Fruit fly (Drosophila melanogaster) whole organism, embryonic: ENCODE measurements around the gene CG32036.

Source experiments
- Abd-B ChIP-seq: fragments of 200-800 bp; sonication (Bioruptor generic); optimal IDR thresholded peaks from 2 replicates; lab custom pipeline; 2018; ENCODE audit warnings: missing biosample characterization, mild to moderate bottlenecking, missing genetic modification characterization, moderate library complexity
- Asciz ChIP-seq: fragments of 200-800 bp; sonication (Bioruptor generic); optimal IDR thresholded peaks from 2 replicates; lab custom pipeline; 2017; ENCODE audit warnings: missing biosample characterization, mild to moderate bottlenecking, missing genetic modification characterization, missing genetic modification reagents
- Awh ChIP-seq: fragments of 200-800 bp; sonication (Bioruptor generic); IDR thresholded peaks from 2 replicates; pipeline ENCODE4, ENCODE4 v1.3.6; 2022; ENCODE audit warnings: missing biosample characterization, missing genetic modification characterization
- B-H1 ChIP-seq: fragments of 200-800 bp; sonication (Bioruptor generic); IDR thresholded peaks from 3 replicates; pipeline ENCODE4 v1.3.6; 2022; ENCODE audit warnings: missing biosample characterization, missing genetic modification characterization
- BtbVII ChIP-seq: fragments of 200-800 bp; sonication (Bioruptor generic); optimal IDR thresholded peaks from 3 replicates; lab custom pipeline; 2017; ENCODE audit warnings: missing biosample characterization, mild to moderate bottlenecking, missing genetic modification characterization
- CG11456 ChIP-seq: fragments of 200-800 bp; sonication (Bioruptor generic); IDR thresholded peaks from 3 replicates; pipeline ENCODE4 v1.3.6; 2022; ENCODE audit warnings: missing biosample characterization, missing genetic modification characterization
- CG14014 ChIP-seq: fragments of 200-800 bp; sonication (Bioruptor generic); IDR thresholded peaks from 2 replicates; pipeline ENCODE4 v1.3.6; 2022; ENCODE audit warnings: missing biosample characterization, missing genetic modification characterization
- CG14965 ChIP-seq: fragments of 200-800 bp; sonication (Bioruptor generic); optimal IDR thresholded peaks from 2 replicates; lab custom pipeline; 2016; ENCODE audit warnings: missing biosample characterization, missing genetic modification characterization, borderline replicate concordance
- CG17186 ChIP-seq: fragments of 200-800 bp; sonication (Bioruptor generic); optimal IDR thresholded peaks from 3 replicates; lab custom pipeline; 2017; ENCODE audit warnings: missing biosample characterization, missing genetic modification reagents, missing genetic modification characterization
- CG17612 ChIP-seq: fragments of 200-800 bp; sonication (Bioruptor generic); IDR thresholded peaks from 2 replicates; pipeline ENCODE4 v1.3.6; 2022; ENCODE audit warnings: missing biosample characterization, missing genetic modification characterization
- CG1832 ChIP-seq: fragments of 200-800 bp; sonication (Bioruptor generic); optimal IDR thresholded peaks from 2 replicates; lab custom pipeline; 2017; ENCODE audit warnings: missing biosample characterization, mild to moderate bottlenecking, missing genetic modification characterization, inconsistent platforms
- CG18476 ChIP-seq: fragments of 200-800 bp; sonication (Bioruptor generic); optimal IDR thresholded peaks from 2 replicates; lab custom pipeline; 2016; ENCODE audit warnings: missing biosample characterization, mild to moderate bottlenecking, missing genetic modification characterization
- CG18764 ChIP-seq: fragments of 200-800 bp; sonication (Bioruptor generic); optimal IDR thresholded peaks from 3 replicates; lab custom pipeline; 2016; ENCODE audit warnings: missing biosample characterization, missing genetic modification characterization
- CG2678 ChIP-seq: fragments of 200-800 bp; sonication (Bioruptor generic); optimal IDR thresholded peaks from 3 replicates; lab custom pipeline; 2019; ENCODE audit warnings: missing biosample characterization, mild to moderate bottlenecking, missing genetic modification characterization, moderate library complexity
- CG3163 ChIP-seq: fragments of 200-800 bp; sonication (Bioruptor generic); optimal IDR thresholded peaks from 3 replicates; lab custom pipeline; 2016; ENCODE audit warnings: missing biosample characterization, missing genetic modification characterization
- CG3281 ChIP-seq: fragments of 200-800 bp; sonication (Bioruptor generic); optimal IDR thresholded peaks from 3 replicates; lab custom pipeline; 2017; ENCODE audit warnings: missing biosample characterization, mild to moderate bottlenecking, missing genetic modification characterization
- CG3726 ChIP-seq: fragments of 200-800 bp; sonication (Bioruptor generic); IDR thresholded peaks from 3 replicates; pipeline ENCODE4, ENCODE4 v1.3.6; 2022; ENCODE audit warnings: missing biosample characterization, missing genetic modification characterization
- CG4360 ChIP-seq: fragments of 200-800 bp; sonication (Bioruptor generic); IDR thresholded peaks from 2 replicates; pipeline ENCODE4 v1.3.6; 2022; ENCODE audit warnings: missing biosample characterization, missing genetic modification characterization
- CG7357 ChIP-seq: fragments of 200-800 bp; sonication (Bioruptor generic); IDR thresholded peaks from 3 replicates; pipeline ENCODE4 v1.3.6; 2022; ENCODE audit warnings: missing biosample characterization, missing genetic modification characterization
- CG9876 ChIP-seq: fragments of 200-800 bp; sonication (Bioruptor generic); optimal IDR thresholded peaks from 2 replicates; lab custom pipeline; 2016; ENCODE audit warnings: missing biosample characterization, missing genetic modification characterization
- CG9932 ChIP-seq: fragments of 200-800 bp; sonication (Bioruptor generic); IDR thresholded peaks from 2 replicates; pipeline ENCODE4 v1.3.6; 2022; ENCODE audit warnings: missing biosample characterization, missing genetic modification characterization
- CHES-1-like ChIP-seq: fragments of 200-800 bp; sonication (Bioruptor generic); optimal IDR thresholded peaks from 2 replicates; lab custom pipeline; 2016; ENCODE audit warnings: missing biosample characterization, missing genetic modification characterization
- CTCF ChIP-seq: fragments of 200-800 bp; sonication (Bioruptor generic); optimal IDR thresholded peaks from 2 replicates; lab custom pipeline; 2017; ENCODE audit warnings: missing biosample characterization, mild to moderate bottlenecking, missing genetic modification characterization, moderate library complexity
- Dbx ChIP-seq: fragments of 200-800 bp; sonication (Bioruptor generic); IDR thresholded peaks from 3 replicates; pipeline ENCODE4 v1.3.6; 2022; ENCODE audit warnings: missing biosample characterization, missing genetic modification characterization
- Dek ChIP-seq: fragments of 200-800 bp; sonication (Bioruptor generic); optimal IDR thresholded peaks from 3 replicates; lab custom pipeline; 2019; ENCODE audit warnings: missing biosample characterization, mild to moderate bottlenecking, missing genetic modification characterization, moderate library complexity
- Doc2 ChIP-seq: fragments of 200-800 bp; sonication (Bioruptor generic); IDR thresholded peaks from 2 replicates; pipeline ENCODE4 v1.3.6; 2022; ENCODE audit warnings: missing biosample characterization, missing genetic modification characterization
- H2.0 ChIP-seq: fragments of 200-800 bp; sonication (Bioruptor generic); IDR thresholded peaks from 2 replicates; pipeline ENCODE4 v1.3.6; 2022; ENCODE audit warnings: missing biosample characterization, missing genetic modification characterization
- Hey ChIP-seq: fragments of 200-800 bp; sonication (Bioruptor generic); optimal IDR thresholded peaks from 3 replicates; lab custom pipeline; 2018; ENCODE audit warnings: missing biosample characterization, mild to moderate bottlenecking, missing genetic modification characterization
- Hmx ChIP-seq: fragments of 200-800 bp; sonication (Bioruptor generic); optimal IDR thresholded peaks from 2 replicates; lab custom pipeline; 2016; ENCODE audit warnings: missing biosample characterization, missing genetic modification characterization
- Hr3 ChIP-seq: fragments of 200-800 bp; sonication (Bioruptor generic); optimal IDR thresholded peaks from 3 replicates; lab custom pipeline; 2016; ENCODE audit warnings: missing biosample characterization, missing genetic modification characterization
- Meics ChIP-seq: fragments of 200-800 bp; sonication (Bioruptor generic); optimal IDR thresholded peaks from 2 replicates; lab custom pipeline; 2017; ENCODE audit warnings: missing biosample characterization, mild to moderate bottlenecking, missing genetic modification characterization
- NC2α ChIP-seq: fragments of 200-800 bp; sonication (Bioruptor generic); optimal IDR thresholded peaks from 2 replicates; lab custom pipeline; 2016; ENCODE audit warnings: missing biosample characterization, missing genetic modification characterization
- PHDP ChIP-seq: fragments of 200-800 bp; sonication (Bioruptor generic); optimal IDR thresholded peaks from 3 replicates; lab custom pipeline; 2018; ENCODE audit warnings: missing biosample characterization, mild to moderate bottlenecking, missing genetic modification characterization, moderate library complexity
- Rfx ChIP-seq: fragments of 200-800 bp; sonication (Bioruptor generic); IDR thresholded peaks from 2 replicates; pipeline ENCODE4 v1.3.6; 2022; ENCODE audit warnings: missing biosample characterization, missing genetic modification characterization
- Usf ChIP-seq: fragments of 200-800 bp; sonication (Bioruptor generic); optimal IDR thresholded peaks from 2 replicates; lab custom pipeline; 2017; ENCODE audit warnings: missing genotype, missing biosample characterization, missing genetic modification characterization
- bcd ChIP-seq: fragments of 200-800 bp; sonication (Bioruptor generic); optimal IDR thresholded peaks from 2 replicates; lab custom pipeline; 2017; ENCODE audit warnings: missing biosample characterization, mild to moderate bottlenecking, missing genetic modification characterization
- corto ChIP-seq: fragments of 200-800 bp; sonication (Bioruptor generic); optimal IDR thresholded peaks from 2 replicates; lab custom pipeline; 2016; ENCODE audit warnings: missing biosample characterization, mild to moderate bottlenecking, missing genetic modification characterization, moderate library complexity
- ems ChIP-seq: fragments of 200-800 bp; sonication (Bioruptor generic); optimal IDR thresholded peaks from 3 replicates; lab custom pipeline; 2016; ENCODE audit warnings: missing biosample characterization, missing genetic modification characterization
- h ChIP-seq: fragments of >200 bp; optimal IDR thresholded peaks from 2 replicates; lab custom pipeline; 2017
- her ChIP-seq: fragments of 200-800 bp; sonication (Bioruptor generic); optimal IDR thresholded peaks from 2 replicates; lab custom pipeline; 2016; ENCODE audit warnings: missing biosample characterization, missing genetic modification characterization
- lbe ChIP-seq: fragments of 200-800 bp; sonication (Bioruptor generic); optimal IDR thresholded peaks from 2 replicates; lab custom pipeline; 2016; ENCODE audit warnings: missing biosample characterization, mild to moderate bottlenecking, missing genetic modification characterization
- odd ChIP-seq: fragments of 200-800 bp; sonication (Bioruptor generic); optimal IDR thresholded peaks from 2 replicates; lab custom pipeline; 2017; ENCODE audit warnings: missing biosample characterization, mild to moderate bottlenecking, missing genetic modification characterization
- otp ChIP-seq: fragments of 200-800 bp; sonication (Bioruptor generic); IDR thresholded peaks from 3 replicates; pipeline ENCODE4, ENCODE4 v1.3.6; 2022; ENCODE audit warnings: missing biosample characterization, missing genetic modification characterization
- pan ChIP-seq, 4 experiments: fragments of >200 bp in 3 of 4; fragments of 200-800 bp in 1 of 4; sonication (Bioruptor generic) in 1 of 4; optimal IDR thresholded peaks in 3 of 4; IDR thresholded peaks in 1 of 4; 2 replicates each; pipeline versions ENCODE4 v1.3.6 to Lab custom; 2017 to 2022; ENCODE audit warnings: missing biosample characterization in 2 of 4, missing genetic modification characterization in 2 of 4, mixed read lengths in 1 of 4
- sens-2 ChIP-seq: fragments of 200-800 bp; sonication (Bioruptor generic); IDR thresholded peaks from 2 replicates; pipeline ENCODE4 v1.3.6; 2022; ENCODE audit warnings: missing biosample characterization, missing genetic modification characterization
- sim ChIP-seq: fragments of 200-800 bp; sonication (Bioruptor generic); IDR thresholded peaks from 2 replicates; pipeline ENCODE4 v1.3.6; 2022; ENCODE audit warnings: missing biosample characterization, missing genetic modification characterization
- sima ChIP-seq: fragments of 200-800 bp; sonication (Bioruptor generic); optimal IDR thresholded peaks from 2 replicates; lab custom pipeline; 2016; ENCODE audit warnings: missing biosample characterization, missing genetic modification characterization
- sqz ChIP-seq: fragments of 200-800 bp; sonication (Bioruptor generic); optimal IDR thresholded peaks from 3 replicates; lab custom pipeline; 2018; ENCODE audit warnings: missing biosample characterization, mild to moderate bottlenecking, missing genetic modification characterization
- stwl ChIP-seq: fragments of 200-800 bp; sonication (Bioruptor generic); optimal IDR thresholded peaks from 3 replicates; lab custom pipeline; 2018; ENCODE audit warnings: missing biosample characterization, mild to moderate bottlenecking, missing genetic modification characterization, moderate library complexity
- sug ChIP-seq: fragments of 200-800 bp; optimal IDR thresholded peaks from 2 replicates; lab custom pipeline; 2019; ENCODE audit warnings: missing biosample characterization, mild to moderate bottlenecking, missing genetic modification characterization, moderate library complexity
- vnd ChIP-seq: fragments of 200-800 bp; sonication (Bioruptor generic); IDR thresholded peaks from 3 replicates; pipeline ENCODE4 v1.3.6; 2022; ENCODE audit warnings: missing biosample characterization, missing genetic modification characterization; ENCODE audit not compliant: partially characterized antibody
- zen2 ChIP-seq: fragments of 200-800 bp; sonication (Bioruptor generic); IDR thresholded peaks from 3 replicates; pipeline ENCODE4 v1.3.6; 2022; ENCODE audit warnings: missing biosample characterization, missing genetic modification characterization; ENCODE audit not compliant: partially characterized antibody

CG32036 gene

DNA sequence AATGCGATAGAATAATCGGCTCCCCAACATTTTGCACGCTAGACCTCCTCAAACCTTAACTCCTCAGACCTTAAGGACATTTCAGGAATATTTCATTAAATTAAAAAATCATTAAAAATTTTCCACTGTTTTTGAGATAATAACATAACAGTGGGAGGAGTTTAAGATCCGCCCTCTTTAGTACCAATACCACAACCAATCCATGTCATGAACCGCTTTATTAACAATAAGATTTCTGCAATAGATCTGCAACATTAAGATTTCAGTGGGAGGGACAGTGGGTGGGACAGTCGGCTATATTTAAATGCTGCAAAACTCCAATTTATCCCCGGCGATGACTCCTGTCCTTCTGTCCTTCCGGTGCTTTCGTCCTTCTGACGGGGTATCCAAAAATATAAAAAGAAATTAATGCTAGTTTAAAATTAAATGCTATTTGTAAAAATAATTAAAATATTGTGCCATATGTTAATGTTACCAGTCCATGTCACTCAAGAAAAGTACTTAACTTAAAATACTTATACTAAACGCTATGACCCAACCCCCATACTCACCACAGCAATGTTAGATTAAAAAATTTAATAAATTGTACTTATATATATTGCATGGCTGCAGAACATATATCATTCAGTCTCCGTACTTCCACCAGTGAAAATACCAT lies 46.3 kb downstream of the CG32036 start, which contains the start of gene Srg3 (continued):
- TF ChIP-seq sens-2 (GFP tag; lab: Robert Waterston, UW) = no peak
- peak; percentile 47 for TF ChIP-seq CG9932 (GFP tag; lab: Robert Waterston, UW)
- no peak for TF ChIP-seq Dek (tag; lab: Kevin White, UChicago)
- 0 out of 2 replicates have a peak, but pooled peaks have one; percentile 4 for TF ChIP-seq Rfx (GFP tag; lab: Robert Waterston, UW)
- no peak for TF ChIP-seq BtbVII (GFP tag; lab: Kevin White, UChicago)
- no peak for TF ChIP-seq otp (GFP tag; lab: Robert Waterston, UW)
- TF ChIP-seq CG14965 (GFP tag; lab: Kevin White, UChicago) = no peak
- TF ChIP-seq pan (optimal IDR thresholded peaks at IDR 0.05; lab: Kevin White, UChicago) = no peak
- no peak for TF ChIP-seq pan (GFP tag; optimal IDR thresholded peaks at IDR 0.05 in 1 of 2, IDR thresholded peaks at IDR 0.05 in 1 of 2)
- TF ChIP-seq Dbx (GFP tag; lab: Robert Waterston, UW) = no peak
- TF ChIP-seq zen2 (GFP tag; lab: Robert Waterston, UW) = no peak
- TF ChIP-seq Asciz (GFP tag; lab: Kevin White, UChicago) = no peak
- no peak for TF ChIP-seq stwl
- no peak for TF ChIP-seq CG11456 (GFP tag; lab: Robert Waterston, UW)
- TF ChIP-seq CG2678 (tag; lab: Kevin White, UChicago) = no peak
- no peak for TF ChIP-seq Doc2 (GFP tag; lab: Robert Waterston, UW)
- no peak for TF ChIP-seq vnd (GFP tag; lab: Robert Waterston, UW)
- no peak for TF ChIP-seq CG3281 (GFP tag; lab: Kevin White, UChicago)
- TF ChIP-seq sug = no peak
- TF ChIP-seq h (lab: Kevin White, UChicago) = no peak
- TF ChIP-seq CG18764 (GFP tag; lab: Kevin White, UChicago) = no peak
- peak; percentile 6 for TF ChIP-seq ems
- no peak for TF ChIP-seq sim (GFP tag; lab: Robert Waterston, UW)
- no peak for TF ChIP-seq CG9876 (GFP tag; lab: Kevin White, UChicago)
- no peak for TF ChIP-seq her (GFP tag; lab: Kevin White, UChicago)
- no peak for TF ChIP-seq Meics (GFP tag; lab: Kevin White, UChicago)
- no peak for TF ChIP-seq Awh
- TF ChIP-seq corto (GFP tag; lab: Kevin White, UChicago) = no peak
- TF ChIP-seq CG17612 = no peak
- TF ChIP-seq CG18476 (GFP tag; lab: Kevin White, UChicago) = no peak
- no peak for TF ChIP-seq lbe (GFP tag; lab: Kevin White, UChicago)
- no peak for TF ChIP-seq CG17186 (GFP tag; lab: Kevin White, UChicago)
- TF ChIP-seq Hr3 (GFP tag; lab: Kevin White, UChicago) = no peak
- TF ChIP-seq sqz (GFP tag; lab: Kevin White, UChicago) = no peak
- TF ChIP-seq CTCF (GFP tag; lab: Kevin White, UChicago) = peak; percentile 1
- no peak for TF ChIP-seq CHES-1-like (GFP tag; lab: Kevin White, UChicago)
- TF ChIP-seq CG3726 = no peak
- no peak for TF ChIP-seq CG4360 (GFP tag; lab: Robert Waterston, UW)
- peak; percentile 19; the same call in 1 of the 2 replicates for TF ChIP-seq H2.0 (GFP tag; lab: Robert Waterston, UW)
- TF ChIP-seq NC2α (GFP tag; lab: Kevin White, UChicago) = no peak
- no peak for TF ChIP-seq bcd
- no peak for TF ChIP-seq CG1832 (GFP tag; lab: Kevin White, UChicago)
- TF ChIP-seq CG3163 (GFP tag; lab: Kevin White, UChicago) = no peak
- TF ChIP-seq PHDP (tag; lab: Kevin White, UChicago) = no peak
- TF ChIP-seq sima (GFP tag; lab: Kevin White, UChicago) = no peak
- no peak for TF ChIP-seq B-H1 (GFP tag; lab: Robert Waterston, UW)
- 0 out of 2 replicates have a peak, but pooled peaks have one; percentile 6 for TF ChIP-seq CG14014
- TF ChIP-seq Abd-B (GFP tag; lab: Kevin White, UChicago) = no peak
- TF ChIP-seq Hey (tag; lab: Kevin White, UChicago) = no peak
- peak; percentile 26 for TF ChIP-seq odd (GFP tag; lab: Kevin White, UChicago)
- TF ChIP-seq Hmx (GFP tag; lab: Kevin White, UChicago) = no peak
- no peak for TF ChIP-seq Usf (GFP tag; lab: Kevin White, UChicago)
- TF ChIP-seq CG7357 (GFP tag; lab: Robert Waterston, UW) = no peak
